Fruit fly (Drosophila melanogaster) whole organism, pupa: ENCODE measurements around the gene Ndf.

Experiments
- CG10348 ChIP-seq: fragments of 200-800 bp; sonication (Bioruptor generic); IDR thresholded peaks from 2 replicates; pipeline ENCODE4 v1.3.6; 2022; ENCODE audit warnings: missing biosample characterization, missing genetic modification characterization
- CG12605 ChIP-seq: fragments of 200-800 bp; sonication (Bioruptor generic); IDR thresholded peaks from 2 replicates; pipeline ENCODE4 v1.3.6; 2022; ENCODE audit warnings: missing biosample characterization, missing genetic modification characterization
- CG13204 ChIP-seq: fragments of 200-800 bp; sonication (Bioruptor generic); optimal IDR thresholded peaks from 2 replicates; lab custom pipeline; 2018; ENCODE audit warnings: missing biosample characterization, mild to moderate bottlenecking, missing genetic modification characterization, moderate library complexity
- CG14655 ChIP-seq: fragments of 200-800 bp; sonication (Bioruptor generic); optimal IDR thresholded peaks from 3 replicates; lab custom pipeline; 2017; ENCODE audit warnings: mild to moderate bottlenecking, missing biosample characterization, missing genetic modification reagents, missing genetic modification characterization
- CG15710 ChIP-seq: fragments of 200-800 bp; sonication (Bioruptor generic); optimal IDR thresholded peaks from 2 replicates; lab custom pipeline; 2018; ENCODE audit warnings: missing biosample characterization, mild to moderate bottlenecking, missing genetic modification characterization, moderate library complexity
- CG17806 ChIP-seq: fragments of 200-800 bp; sonication (Bioruptor generic); optimal IDR thresholded peaks from 2 replicates; lab custom pipeline; 2018; ENCODE audit warnings: missing biosample characterization, mild to moderate bottlenecking, missing genetic modification characterization, moderate library complexity
- CG32121 ChIP-seq: fragments of 200-800 bp; sonication (Bioruptor generic); IDR thresholded peaks from 2 replicates; pipeline ENCODE4 v1.3.6; 2022; ENCODE audit warnings: missing biosample characterization, missing genetic modification characterization
- CG34367 ChIP-seq: fragments of 200-800 bp; sonication (Bioruptor generic); optimal IDR thresholded peaks from 2 replicates; lab custom pipeline; 2018; ENCODE audit warnings: missing biosample characterization, mild to moderate bottlenecking, missing genetic modification characterization
- CG4496 ChIP-seq: fragments of 200-800 bp; sonication (Bioruptor generic); IDR thresholded peaks from 3 replicates; pipeline ENCODE4 v1.3.6; 2022; ENCODE audit warnings: missing biosample characterization, missing genetic modification characterization
- CG8159 ChIP-seq: fragments of 200-800 bp; sonication (Bioruptor generic); optimal IDR thresholded peaks from 3 replicates; lab custom pipeline; 2018; ENCODE audit warnings: missing biosample characterization, mild to moderate bottlenecking, missing genetic modification characterization, moderate library complexity
- CG8301 ChIP-seq: fragments of 200-800 bp; sonication (Bioruptor generic); optimal IDR thresholded peaks from 2 replicates; lab custom pipeline; 2018; ENCODE audit warnings: missing biosample characterization, mild to moderate bottlenecking, missing genetic modification characterization
- CG9948 ChIP-seq: fragments of 200-800 bp; sonication (Bioruptor generic); optimal IDR thresholded peaks from 2 replicates; lab custom pipeline; 2018; ENCODE audit warnings: missing biosample characterization, mild to moderate bottlenecking, missing genetic modification characterization, moderate library complexity
- D1 ChIP-seq: fragments of 200-800 bp; sonication (Bioruptor generic); optimal IDR thresholded peaks from 2 replicates; lab custom pipeline; 2018; ENCODE audit warnings: missing biosample characterization, mild to moderate bottlenecking, missing genetic modification characterization, moderate library complexity
- EcR ChIP-seq: fragments of 200-800 bp; sonication (Bioruptor generic); optimal IDR thresholded peaks from 3 replicates; lab custom pipeline; 2019; ENCODE audit warnings: missing biosample characterization, missing genetic modification characterization, mild to moderate bottlenecking, moderate library complexity, missing genetic modification reagents
- Ets98B ChIP-seq: fragments of 200-800 bp; sonication (Bioruptor generic); IDR thresholded peaks from 2 replicates; pipeline ENCODE4 v1.3.6; 2022; ENCODE audit warnings: missing biosample characterization, missing genetic modification characterization
- Pif1A ChIP-seq: fragments of 200-800 bp; sonication (Bioruptor generic); optimal IDR thresholded peaks from 3 replicates; lab custom pipeline; 2016; ENCODE audit warnings: missing biosample characterization, missing genetic modification characterization
- Pif1B ChIP-seq: fragments of 200-800 bp; sonication (Bioruptor generic); optimal IDR thresholded peaks from 3 replicates; lab custom pipeline; 2016; ENCODE audit warnings: missing biosample characterization, missing genetic modification characterization
- Snoo ChIP-seq: fragments of 200-800 bp; sonication (Bioruptor generic); optimal IDR thresholded peaks from 3 replicates; lab custom pipeline; 2017; ENCODE audit warnings: missing biosample characterization, mild to moderate bottlenecking, missing genetic modification characterization, inconsistent platforms
- fd96Ca ChIP-seq: fragments of 200-800 bp; sonication (Bioruptor generic); IDR thresholded peaks from 3 replicates; pipeline ENCODE4 v1.3.6; 2022; ENCODE audit warnings: missing biosample characterization, missing genetic modification characterization
- gl ChIP-seq: fragments of 200-800 bp; sonication (Bioruptor generic); optimal IDR thresholded peaks from 2 replicates; lab custom pipeline; 2018; ENCODE audit warnings: missing biosample characterization, mild to moderate bottlenecking, missing genetic modification characterization
- rn ChIP-seq: fragments of 200-800 bp; sonication (Bioruptor generic); IDR thresholded peaks from 2 replicates; pipeline ENCODE4 v1.3.6; 2022; ENCODE audit warnings: missing biosample characterization, missing genetic modification characterization

Gene Ndf

DNA sequence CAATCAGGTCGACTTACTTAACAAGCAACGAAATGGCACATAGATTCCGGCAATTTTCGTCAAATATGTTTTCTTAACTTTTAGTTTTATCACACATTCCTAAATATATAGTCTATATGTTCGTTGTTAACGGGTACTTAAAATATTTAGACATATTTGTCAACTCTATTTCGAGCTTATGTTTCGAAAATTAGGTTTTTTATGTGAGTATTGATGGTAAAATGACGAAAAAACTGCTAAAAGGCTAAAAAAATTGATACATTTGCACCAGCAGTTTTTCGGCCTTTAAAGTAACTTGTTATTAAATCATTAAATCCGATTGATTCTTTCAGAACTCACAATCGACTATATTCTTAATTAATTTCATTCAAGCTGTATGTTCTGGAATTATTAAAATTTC is 13.7 kb downstream of the Ndf start, which contains the start of gene CG13131:
TSS of gene CG13131 (minus strand) at position 101 of the 400 bp plus-strand sequence.
- TF ChIP-seq CG13204 (GFP tag; lab: Kevin White, UChicago) (no peak), CG10348 (GFP tag; lab: Robert Waterston, UW) (no peak), EcR (GFP tag; lab: Kevin White, UChicago) (no peak), CG15710 (tag; lab: Kevin White, UChicago) (no peak), CG12605 (GFP tag; lab: Robert Waterston, UW) (no peak), Ets98B (GFP tag; lab: Robert Waterston, UW) (no peak), CG9948 (tag; lab: Kevin White, UChicago) (no peak)

DNA sequence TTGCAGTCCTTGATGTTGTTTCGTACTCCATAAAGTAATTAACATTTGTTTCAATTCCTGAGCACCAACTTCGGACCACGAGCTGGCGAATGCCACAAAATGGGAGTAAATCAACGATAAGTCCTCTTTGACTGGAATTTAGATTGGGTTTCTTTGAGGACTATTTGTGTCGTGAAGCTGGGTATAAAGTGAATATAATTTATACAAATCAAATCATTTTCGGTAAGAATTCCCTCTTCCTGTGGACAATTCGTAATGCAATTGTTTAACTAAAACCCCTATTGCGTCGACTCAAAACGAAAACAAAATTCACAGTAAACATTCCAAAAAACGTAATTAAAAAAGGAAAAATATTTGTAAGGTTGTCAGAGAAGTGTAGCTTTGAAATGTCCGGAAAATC is 22.7 kb downstream of the Ndf start, which contains the start of gene CG13127:
TSS of gene CG13127 (plus strand) at position 301 of the 400 bp plus-strand sequence.
- TF ChIP-seq D1 (tag; lab: Kevin White, UChicago) (no peak), CG10348 (GFP tag; lab: Robert Waterston, UW) (no peak)

DNA sequence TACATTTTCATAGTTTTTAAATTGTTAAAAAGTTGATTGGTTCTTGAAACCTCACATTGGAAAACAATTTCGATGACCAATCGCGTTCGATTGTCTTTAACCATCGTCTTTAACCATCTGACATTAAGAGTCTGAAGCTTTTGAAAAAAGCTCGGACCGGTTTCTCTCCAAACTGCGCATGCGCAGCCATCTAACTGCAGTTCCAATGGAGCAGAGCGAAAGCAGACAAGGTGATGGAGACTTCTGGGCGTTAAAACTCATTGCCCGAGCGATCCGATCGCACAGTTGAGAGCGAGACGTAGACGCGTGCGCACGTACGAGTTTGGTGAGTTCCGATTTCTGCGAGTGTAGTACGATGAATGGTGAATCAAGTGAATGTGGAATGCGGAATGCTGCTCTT is 28.8 kb downstream of the Ndf start, which contains the start of gene obst-B:
TSS of gene obst-B (plus strand) at position 276 of the 400 bp plus-strand sequence.
- peak; percentile 33 for TF ChIP-seq Pif1B
- no peak for TF ChIP-seq gl (tag; lab: Kevin White, UChicago)
- TF ChIP-seq CG8301 (tag; lab: Kevin White, UChicago), result no peak
- TF ChIP-seq CG12605 (GFP tag; lab: Robert Waterston, UW), result no peak
- no peak for TF ChIP-seq EcR (GFP tag; lab: Kevin White, UChicago)
- TF ChIP-seq, all 21 proteins: peak for 1

DNA sequence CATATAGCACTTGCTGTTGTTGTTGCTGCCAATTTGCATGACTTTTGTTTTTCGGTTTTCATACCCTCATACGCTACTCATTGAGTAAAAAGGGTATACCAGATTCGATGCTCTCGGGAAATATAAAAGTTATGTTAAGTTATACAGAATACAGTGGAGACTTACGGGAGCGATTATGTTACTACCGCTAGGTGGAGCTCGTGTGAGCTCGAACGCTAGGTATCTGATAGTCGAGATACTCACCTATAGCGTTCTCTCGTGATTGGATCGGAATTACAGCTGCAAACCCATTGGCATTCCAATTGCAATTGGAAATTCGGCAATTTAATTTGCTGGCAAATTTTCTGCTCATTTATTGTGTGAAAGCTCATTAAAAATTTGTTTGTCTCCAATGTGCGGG is 29.8 kb downstream of the Ndf start:
- no peak for TF ChIP-seq CG10348 (GFP tag; lab: Robert Waterston, UW)
- peak; percentile 12 for TF ChIP-seq CG14655
- TF ChIP-seq fd96Ca (GFP tag; lab: Robert Waterston, UW), result peak; percentile 50; the same call in 1 of the 3 replicates
- peak; percentile 35 for TF ChIP-seq Ets98B (GFP tag; lab: Robert Waterston, UW)
- TF ChIP-seq gl (tag; lab: Kevin White, UChicago), result no peak
- TF ChIP-seq CG32121 (GFP tag; lab: Robert Waterston, UW), result peak; percentile 40; the same call in 1 of the 2 replicates
- TF ChIP-seq CG4496 (GFP tag; lab: Robert Waterston, UW), result peak; percentile 62; the same call in 2 of the 3 replicates
- TF ChIP-seq, all 21 proteins: peak for 5

dm6 chr2L:10035786-10036364 is 32.2 kb downstream of the Ndf start:
- peak; percentile 31 for TF ChIP-seq CG14655
- peak; percentile 34 for TF ChIP-seq CG17806
- peak; percentile 25 for TF ChIP-seq Pif1A (GFP tag; lab: Kevin White, UChicago)
- no peak for TF ChIP-seq CG32121 (GFP tag; lab: Robert Waterston, UW)
- TF ChIP-seq CG10348 (GFP tag; lab: Robert Waterston, UW), result no peak
- no peak for TF ChIP-seq rn (GFP tag; lab: Robert Waterston, UW)
- TF ChIP-seq CG34367, result peak; percentile 39
- TF ChIP-seq EcR (GFP tag; lab: Kevin White, UChicago), result peak; percentile 40
- peak; percentile 38; the same call in 2 of the 3 replicates for TF ChIP-seq fd96Ca (GFP tag; lab: Robert Waterston, UW)
- no peak for TF ChIP-seq CG13204 (GFP tag; lab: Kevin White, UChicago)
- TF ChIP-seq CG8159 (tag; lab: Kevin White, UChicago), result peak; percentile 35
- no peak for TF ChIP-seq D1 (tag; lab: Kevin White, UChicago)
- peak; percentile 47 for TF ChIP-seq CG15710 (tag; lab: Kevin White, UChicago)
- TF ChIP-seq CG9948 (tag; lab: Kevin White, UChicago), result peak; percentile 36
- TF ChIP-seq Ets98B (GFP tag; lab: Robert Waterston, UW), result peak; percentile 7; the same call in 1 of the 2 replicates
- no peak for TF ChIP-seq CG12605 (GFP tag; lab: Robert Waterston, UW)
- no peak for TF ChIP-seq Snoo (tag; lab: Kevin White, UChicago)
- TF ChIP-seq CG8301 (tag; lab: Kevin White, UChicago), result no peak
- no peak for TF ChIP-seq gl (tag; lab: Kevin White, UChicago)
- TF ChIP-seq CG4496 (GFP tag; lab: Robert Waterston, UW), result no peak
- no peak for TF ChIP-seq Pif1B

DNA sequence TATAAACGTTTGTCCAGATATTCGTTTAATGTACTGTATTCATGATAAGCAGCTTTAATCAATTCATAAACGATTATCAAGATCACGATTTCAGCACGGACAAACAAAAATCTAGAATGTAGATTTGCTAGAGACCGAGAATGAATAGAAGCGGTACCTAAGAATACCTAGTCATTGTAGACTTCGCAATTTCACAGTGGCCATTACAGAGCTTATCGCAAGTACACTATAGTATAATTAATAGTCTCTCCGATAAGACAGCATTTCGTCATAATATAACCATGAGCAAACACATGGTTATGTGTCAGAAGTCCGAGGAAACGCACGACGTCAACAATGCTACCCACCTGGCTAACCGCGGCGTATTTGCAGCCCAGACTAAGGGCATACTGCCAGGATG is 45.6 kb downstream of the Ndf start, which contains the start of gene CG33301:
TSS of gene CG33301 (plus strand) at position 301 of the 400 bp plus-strand sequence.
- no peak for TF ChIP-seq CG9948 (tag; lab: Kevin White, UChicago)
- no peak for TF ChIP-seq CG14655
- TF ChIP-seq Pif1B, result no peak
- TF ChIP-seq gl (tag; lab: Kevin White, UChicago), result no peak
- TF ChIP-seq CG13204 (GFP tag; lab: Kevin White, UChicago), result no peak
- no peak for TF ChIP-seq fd96Ca (GFP tag; lab: Robert Waterston, UW)
- no peak for TF ChIP-seq D1 (tag; lab: Kevin White, UChicago)
- TF ChIP-seq CG4496 (GFP tag; lab: Robert Waterston, UW), result no peak
